Worm (Caenorhabditis elegans): ENCODE results near the gene T06E8.8.

ce11 chrV:10000760-10001159, 42.8 kb upstream of the T06E8.8 start, which contains the start of gene K08H10.10:
- TF ChIP-seq flt-1 (GFP tag; IDR thresholded peaks at IDR 0.05) (no peak), ref-1 (GFP tag; conservative IDR thresholded peaks at IDR 0.05) (no peak)

Data from whole organism, midembryonic.